Worm (Caenorhabditis elegans) whole organism, L3 larva: Measurements from ENCODE around the gene F31B9.3.

Experiments used
- elt-1 ChIP-seq: fragments of 150-350 bp; optimal IDR thresholded peaks from 2 replicates; lab custom pipeline; 2014; ENCODE audit warnings: missing biosample characterization, missing genetic modification characterization
- fos-1 ChIP-seq: fragments of 150-350 bp; optimal IDR thresholded peaks from 2 replicates; lab custom pipeline; 2014; ENCODE audit warnings: missing biosample characterization, missing genetic modification characterization
- jun-1 ChIP-seq: fragments of 150-350 bp; optimal IDR thresholded peaks from 2 replicates; lab custom pipeline; 2014; ENCODE audit warnings: missing biosample characterization, missing genetic modification reagents, missing genetic modification characterization
- nhr-12 ChIP-seq: fragments of 150-350 bp; optimal IDR thresholded peaks from 2 replicates; lab custom pipeline; 2014; ENCODE audit warnings: missing biosample characterization, missing genetic modification characterization
- nhr-237 ChIP-seq: fragments of 150-350 bp; optimal IDR thresholded peaks from 2 replicates; lab custom pipeline; 2014; ENCODE audit warnings: missing biosample characterization, missing genetic modification characterization
- nhr-25 ChIP-seq: sonication (generic microtip); optimal IDR thresholded peaks from 2 replicates; lab custom pipeline; 2017; ENCODE audit warnings: missing biosample characterization, missing genetic modification characterization
- nhr-28 ChIP-seq: fragments of 150-350 bp; optimal IDR thresholded peaks from 2 replicates; lab custom pipeline; 2014; ENCODE audit warnings: missing biosample characterization, missing genetic modification characterization
- pha-4 ChIP-seq: fragments of 150-350 bp; optimal IDR thresholded peaks from 2 replicates; lab custom pipeline; 2014; ENCODE audit warnings: missing biosample characterization, missing genetic modification reagents, missing genetic modification characterization
- pqm-1 ChIP-seq: fragments of 150-350 bp; optimal IDR thresholded peaks from 2 replicates; lab custom pipeline; 2017; ENCODE audit warnings: missing biosample characterization, missing genetic modification characterization, inconsistent platforms
- skn-1 ChIP-seq: fragments of 150-350 bp; optimal IDR thresholded peaks from 2 replicates; lab custom pipeline; 2014; ENCODE audit warnings: missing biosample characterization, missing genetic modification characterization
- ztf-4 ChIP-seq: fragments of 150-350 bp; optimal IDR thresholded peaks from 2 replicates; lab custom pipeline; 2014; ENCODE audit warnings: missing biosample characterization, missing genetic modification characterization

- TF ChIP-seq jun-1 (tag; lab: Kevin White, UChicago) (no peak), nhr-12 (tag; lab: Kevin White, UChicago) (no peak), pha-4 (no peak), pqm-1 (no peak), nhr-25 (tag; lab: Kevin White, UChicago) (no peak), fos-1 (tag; lab: Kevin White, UChicago) (no peak), nhr-28 (no peak), skn-1 (tag; lab: Kevin White, UChicago) (no peak), nhr-237 (no peak), elt-1 (tag; lab: Kevin White, UChicago) (no peak), ztf-4 (no peak)
Measured at ce11 chrX:15881027-15881426, 42.5 kb upstream of the F31B9.3 start.
